Fruit fly (Drosophila melanogaster): ENCODE data around the gene Akh.

Gene Akh

dm6 chr3L:4135857-4136256, 5.4 kb upstream of the Akh start, which contains the start of gene RfC4 (continued):
- TF ChIP-seq Oli (tag; optimal IDR thresholded peaks at IDR 0.05) = no peak
- TF ChIP-seq CG9797 (GFP tag; optimal IDR thresholded peaks at IDR 0.05) = peak; percentile 72
- no peak for TF ChIP-seq wdn (GFP tag; IDR thresholded peaks at IDR 0.05)
- no peak for TF ChIP-seq CG11560 (tag; IDR thresholded peaks at IDR 0.05)
- TF ChIP-seq Scr (GFP tag; IDR thresholded peaks at IDR 0.05; ENCODE audit: partially characterized antibody) = peak; percentile 44; the same call in 1 of the 2 replicates
- no peak for TF ChIP-seq tup (GFP tag; optimal IDR thresholded peaks at IDR 0.05)
- peak; percentile 58 for TF ChIP-seq CG2116 (GFP tag; optimal IDR thresholded peaks at IDR 0.05)
- TF ChIP-seq Sry-δ (GFP tag; optimal IDR thresholded peaks at IDR 0.05) = peak; percentile 22
- TF ChIP-seq pzg (GFP tag; optimal IDR thresholded peaks at IDR 0.05) = peak; percentile 63
- peak; percentile 50 for TF ChIP-seq BEAF-32 (GFP tag; optimal IDR thresholded peaks at IDR 0.05)
- no peak for TF ChIP-seq CG16815 (GFP tag; optimal IDR thresholded peaks at IDR 0.05)
- TF ChIP-seq CHES-1-like (GFP tag; optimal IDR thresholded peaks at IDR 0.05) = no peak
- TF ChIP-seq CG6791 (GFP tag; IDR thresholded peaks at IDR 0.05; ENCODE audit: partially characterized antibody) = 0 out of 3 replicates have a peak, but pooled peaks have one; percentile 2
- no peak for TF ChIP-seq CG7357 (GFP tag; IDR thresholded peaks at IDR 0.05)
- no peak for TF ChIP-seq dmrt11E (tag; optimal IDR thresholded peaks at IDR 0.05)
- peak; percentile 23; the same call in 2 of the 3 replicates for TF ChIP-seq Opbp (GFP tag; IDR thresholded peaks at IDR 0.05; ENCODE audit: partially characterized antibody)
- TF ChIP-seq CG12659 (GFP tag; optimal IDR thresholded peaks at IDR 0.05) = no peak
- no peak for TF ChIP-seq schlank (tag; optimal IDR thresholded peaks at IDR 0.05)
- TF ChIP-seq Rfx (GFP tag; IDR thresholded peaks at IDR 0.05) = no peak
- peak; percentile 29 for TF ChIP-seq HmgD (GFP tag; optimal IDR thresholded peaks at IDR 0.05)
- no peak for TF ChIP-seq CG16863 (GFP tag; optimal IDR thresholded peaks at IDR 0.05)
- TF ChIP-seq CG12219 (GFP tag; optimal IDR thresholded peaks at IDR 0.05) = no peak
- TF ChIP-seq CG16813 (GFP tag; IDR thresholded peaks at IDR 0.05; ENCODE audit: partially characterized antibody) = peak; percentile 42; the same call in 1 of the 3 replicates
- TF ChIP-seq Stat92E (GFP tag; optimal IDR thresholded peaks at IDR 0.05) = no peak
- no peak for TF ChIP-seq CG4328 (GFP tag; optimal IDR thresholded peaks at IDR 0.05)
- TF ChIP-seq NFAT (GFP tag; IDR thresholded peaks at IDR 0.05) = no peak
- TF ChIP-seq odd (GFP tag; optimal IDR thresholded peaks at IDR 0.05) = no peak
- TF ChIP-seq CG17568 (GFP tag; optimal IDR thresholded peaks at IDR 0.05) = no peak
- TF ChIP-seq CG33557 (GFP tag; optimal IDR thresholded peaks at IDR 0.05) = no peak
- peak; percentile 53 for TF ChIP-seq Med (GFP tag)
- no peak for TF ChIP-seq CG13775 (GFP tag; optimal IDR thresholded peaks at IDR 0.05)
- no peak for TF ChIP-seq CG2889 (GFP tag; IDR thresholded peaks at IDR 0.05)
- no peak for TF ChIP-seq Xrp1 (GFP tag; IDR thresholded peaks at IDR 0.05)
- TF ChIP-seq CG1603 (tag; optimal IDR thresholded peaks at IDR 0.05) = peak; percentile 32
- 0 out of 3 replicates have a peak, but pooled peaks have one; percentile 18 for TF ChIP-seq CG17361 (GFP tag; IDR thresholded peaks at IDR 0.05)
- TF ChIP-seq Dref (GFP tag; IDR thresholded peaks at IDR 0.05) = peak; percentile 78

dm6 chr3L:4138804-4139521, 2.3 kb upstream of the Akh start, which contains the start of the genes Rop and Ras64B:
Rop (minus strand) TSS chr3L:4138996.
Ras64B (plus strand) TSS chr3L:4139076.
- TF ChIP-seq CG1603 (tag; optimal IDR thresholded peaks at IDR 0.05) (peak; percentile 85), knrl (GFP tag; IDR thresholded peaks at IDR 0.05; ENCODE audit: partially characterized antibody) (peak; percentile 82), chinmo (GFP tag; IDR thresholded peaks at IDR 0.05; ENCODE audit: partially characterized antibody) (0 out of 4 replicates have a peak, but pooled peaks have one; percentile 63), CG13123 (GFP tag; optimal IDR thresholded peaks at IDR 0.05) (no peak), Mes4 (GFP tag; optimal IDR thresholded peaks at IDR 0.05) (no peak), CG5953 (GFP tag; IDR thresholded peaks at IDR 0.05) (no peak), tll (GFP tag; optimal IDR thresholded peaks at IDR 0.05) (peak in 1 of 2 experiments; percentile 56), Aef1 (GFP tag; IDR thresholded peaks at IDR 0.05) (no peak), Rx (GFP tag; IDR thresholded peaks at IDR 0.05) (no peak), CG11504 (tag; optimal IDR thresholded peaks at IDR 0.05) (no peak), ATbp (GFP tag; optimal IDR thresholded peaks at IDR 0.05) (no peak), Oaz (GFP tag; IDR thresholded peaks at IDR 0.05) (no peak), Xrp1 (GFP tag; IDR thresholded peaks at IDR 0.05) (no peak), CG4707 (GFP tag; optimal IDR thresholded peaks at IDR 0.05) (no peak), ftz-f1 (GFP tag; optimal IDR thresholded peaks at IDR 0.05) (peak; percentile 96)

Data from whole organism, embryonic.